Fruit fly (Drosophila melanogaster): Measurements from ENCODE around the gene Hr39.

DNA sequence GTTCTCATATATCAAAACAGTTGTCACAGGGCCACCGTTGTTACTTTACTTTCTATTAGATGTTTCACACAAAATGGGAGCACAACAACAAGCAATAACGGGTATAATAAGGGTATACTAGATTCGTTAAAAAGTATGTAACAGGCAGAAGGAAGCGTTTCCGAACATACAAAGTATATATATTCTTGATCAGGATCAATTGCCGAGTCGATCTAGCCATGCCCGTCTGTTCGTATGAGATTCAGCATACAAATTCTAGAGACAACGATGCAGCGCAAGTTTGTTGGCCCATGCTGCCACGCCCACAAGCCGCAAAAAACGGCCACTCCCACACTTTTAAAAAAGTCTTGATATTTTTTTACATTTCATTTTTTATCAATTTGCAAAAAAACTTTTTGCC, 36.8 kb upstream of the Hr39 start, which contains the start of gene CG31624:
- TF ChIP-seq lola (GFP tag; optimal IDR thresholded peaks at IDR 0.05) (no peak), rgr (GFP tag; optimal IDR thresholded peaks at IDR 0.05) (no peak), jim (GFP tag; optimal IDR thresholded peaks at IDR 0.05) (no peak), h (GFP tag; optimal IDR thresholded peaks at IDR 0.05) (no peak), dl (GFP tag; optimal IDR thresholded peaks at IDR 0.05; ENCODE audit: insufficient read depth in 1 of 2, partially characterized antibody in 2 of 2) (no peak), sv (GFP tag; optimal IDR thresholded peaks at IDR 0.05) (no peak), N (GFP tag; optimal IDR thresholded peaks at IDR 0.05) (no peak), GATAd (GFP tag; optimal IDR thresholded peaks at IDR 0.05) (no peak), Rel (GFP tag; optimal IDR thresholded peaks at IDR 0.05) (no peak), Rel (tag; optimal IDR thresholded peaks at IDR 0.05) (no peak), Hr78 (GFP tag; optimal IDR thresholded peaks at IDR 0.05) (no peak), HLH106 (tag; optimal IDR thresholded peaks at IDR 0.05) (no peak), usp (GFP tag; optimal IDR thresholded peaks at IDR 0.05) (no peak)

Data from whole organism, wandering third instar larva.